Fruit fly (Drosophila melanogaster) whole organism, pupa: ENCODE data around the gene mthl6.
A peak's percentile ranks its signal among the peaks of the same experiment; 100 is the strongest.

Experiments used
- CG10348 ChIP-seq: fragments of 200-800 bp; sonication (Bioruptor generic); IDR thresholded peaks from 2 replicates; pipeline ENCODE4 v1.3.6; 2022; ENCODE audit warnings: missing biosample characterization, missing genetic modification characterization
- CG12605 ChIP-seq: fragments of 200-800 bp; sonication (Bioruptor generic); IDR thresholded peaks from 2 replicates; pipeline ENCODE4 v1.3.6; 2022; ENCODE audit warnings: missing biosample characterization, missing genetic modification characterization
- CG13204 ChIP-seq: fragments of 200-800 bp; sonication (Bioruptor generic); optimal IDR thresholded peaks from 2 replicates; lab custom pipeline; 2018; ENCODE audit warnings: missing biosample characterization, mild to moderate bottlenecking, missing genetic modification characterization, moderate library complexity
- CG14655 ChIP-seq: fragments of 200-800 bp; sonication (Bioruptor generic); optimal IDR thresholded peaks from 3 replicates; lab custom pipeline; 2017; ENCODE audit warnings: mild to moderate bottlenecking, missing biosample characterization, missing genetic modification reagents, missing genetic modification characterization
- CG15710 ChIP-seq: fragments of 200-800 bp; sonication (Bioruptor generic); optimal IDR thresholded peaks from 2 replicates; lab custom pipeline; 2018; ENCODE audit warnings: missing biosample characterization, mild to moderate bottlenecking, missing genetic modification characterization, moderate library complexity
- CG17806 ChIP-seq: fragments of 200-800 bp; sonication (Bioruptor generic); optimal IDR thresholded peaks from 2 replicates; lab custom pipeline; 2018; ENCODE audit warnings: missing biosample characterization, mild to moderate bottlenecking, missing genetic modification characterization, moderate library complexity
- CG32121 ChIP-seq: fragments of 200-800 bp; sonication (Bioruptor generic); IDR thresholded peaks from 2 replicates; pipeline ENCODE4 v1.3.6; 2022; ENCODE audit warnings: missing biosample characterization, missing genetic modification characterization
- CG34367 ChIP-seq: fragments of 200-800 bp; sonication (Bioruptor generic); optimal IDR thresholded peaks from 2 replicates; lab custom pipeline; 2018; ENCODE audit warnings: missing biosample characterization, mild to moderate bottlenecking, missing genetic modification characterization
- CG4496 ChIP-seq: fragments of 200-800 bp; sonication (Bioruptor generic); IDR thresholded peaks from 3 replicates; pipeline ENCODE4 v1.3.6; 2022; ENCODE audit warnings: missing biosample characterization, missing genetic modification characterization
- CG8159 ChIP-seq: fragments of 200-800 bp; sonication (Bioruptor generic); optimal IDR thresholded peaks from 3 replicates; lab custom pipeline; 2018; ENCODE audit warnings: missing biosample characterization, mild to moderate bottlenecking, missing genetic modification characterization, moderate library complexity
- CG8301 ChIP-seq: fragments of 200-800 bp; sonication (Bioruptor generic); optimal IDR thresholded peaks from 2 replicates; lab custom pipeline; 2018; ENCODE audit warnings: missing biosample characterization, mild to moderate bottlenecking, missing genetic modification characterization
- CG9948 ChIP-seq: fragments of 200-800 bp; sonication (Bioruptor generic); optimal IDR thresholded peaks from 2 replicates; lab custom pipeline; 2018; ENCODE audit warnings: missing biosample characterization, mild to moderate bottlenecking, missing genetic modification characterization, moderate library complexity
- D1 ChIP-seq: fragments of 200-800 bp; sonication (Bioruptor generic); optimal IDR thresholded peaks from 2 replicates; lab custom pipeline; 2018; ENCODE audit warnings: missing biosample characterization, mild to moderate bottlenecking, missing genetic modification characterization, moderate library complexity
- EcR ChIP-seq: fragments of 200-800 bp; sonication (Bioruptor generic); optimal IDR thresholded peaks from 3 replicates; lab custom pipeline; 2019; ENCODE audit warnings: missing biosample characterization, missing genetic modification characterization, mild to moderate bottlenecking, moderate library complexity, missing genetic modification reagents
- Ets98B ChIP-seq: fragments of 200-800 bp; sonication (Bioruptor generic); IDR thresholded peaks from 2 replicates; pipeline ENCODE4 v1.3.6; 2022; ENCODE audit warnings: missing biosample characterization, missing genetic modification characterization
- Pif1A ChIP-seq: fragments of 200-800 bp; sonication (Bioruptor generic); optimal IDR thresholded peaks from 3 replicates; lab custom pipeline; 2016; ENCODE audit warnings: missing biosample characterization, missing genetic modification characterization
- Pif1B ChIP-seq: fragments of 200-800 bp; sonication (Bioruptor generic); optimal IDR thresholded peaks from 3 replicates; lab custom pipeline; 2016; ENCODE audit warnings: missing biosample characterization, missing genetic modification characterization
- Snoo ChIP-seq: fragments of 200-800 bp; sonication (Bioruptor generic); optimal IDR thresholded peaks from 3 replicates; lab custom pipeline; 2017; ENCODE audit warnings: missing biosample characterization, mild to moderate bottlenecking, missing genetic modification characterization, inconsistent platforms
- fd96Ca ChIP-seq: fragments of 200-800 bp; sonication (Bioruptor generic); IDR thresholded peaks from 3 replicates; pipeline ENCODE4 v1.3.6; 2022; ENCODE audit warnings: missing biosample characterization, missing genetic modification characterization
- gl ChIP-seq: fragments of 200-800 bp; sonication (Bioruptor generic); optimal IDR thresholded peaks from 2 replicates; lab custom pipeline; 2018; ENCODE audit warnings: missing biosample characterization, mild to moderate bottlenecking, missing genetic modification characterization
- rn ChIP-seq: fragments of 200-800 bp; sonication (Bioruptor generic); IDR thresholded peaks from 2 replicates; pipeline ENCODE4 v1.3.6; 2022; ENCODE audit warnings: missing biosample characterization, missing genetic modification characterization

Gene mthl6

dm6 chr3L:7520619-7521018 is 34.9 kb downstream of the mthl6 start:
- TF ChIP-seq CG32121 (GFP tag; lab: Robert Waterston, UW) = no peak
- TF ChIP-seq fd96Ca (GFP tag; lab: Robert Waterston, UW) = no peak
- peak; percentile 13 for TF ChIP-seq EcR (GFP tag; lab: Kevin White, UChicago)
- no peak for TF ChIP-seq D1 (tag; lab: Kevin White, UChicago)
- no peak for TF ChIP-seq CG15710 (tag; lab: Kevin White, UChicago)

dm6 chr3L:7521847-7522246 is 36.1 kb downstream of the mthl6 start:
- no peak for TF ChIP-seq CG10348
- peak; percentile 1 for TF ChIP-seq CG8301 (tag; lab: Kevin White, UChicago)
- no peak for TF ChIP-seq Pif1B (GFP tag; lab: Kevin White, UChicago)
- peak; percentile 14 for TF ChIP-seq CG17806

- TF ChIP-seq CG15710 (tag; lab: Kevin White, UChicago) (no peak), Pif1A (no peak), fd96Ca (GFP tag; lab: Robert Waterston, UW) (no peak), CG9948 (no peak), CG12605 (GFP tag; lab: Robert Waterston, UW) (no peak), CG4496 (no peak), D1 (tag; lab: Kevin White, UChicago) (no peak), Snoo (tag; lab: Kevin White, UChicago) (no peak), CG17806 (no peak), CG14655 (GFP tag; lab: Kevin White, UChicago) (no peak), CG34367 (tag; lab: Kevin White, UChicago) (no peak), EcR (GFP tag; lab: Kevin White, UChicago) (no peak), CG8301 (tag; lab: Kevin White, UChicago) (no peak), Pif1B (GFP tag; lab: Kevin White, UChicago) (no peak)
These were observed 42.1 kb downstream of the mthl6 start for dm6 chr3L:7527661-7528379.

- TF ChIP-seq CG10348 (no peak), CG4496 (peak; percentile 6; the same call in 1 of the 3 replicates), CG8159 (peak; percentile 3), CG14655 (GFP tag; lab: Kevin White, UChicago) (no peak), CG32121 (GFP tag; lab: Robert Waterston, UW) (no peak), CG15710 (tag; lab: Kevin White, UChicago) (peak; percentile 3), CG34367 (tag; lab: Kevin White, UChicago) (no peak), CG12605 (GFP tag; lab: Robert Waterston, UW) (no peak), fd96Ca (GFP tag; lab: Robert Waterston, UW) (0 out of 3 replicates have a peak, but pooled peaks have one; percentile 7), Ets98B (no peak), Pif1A (peak; percentile 20), CG9948 (no peak), CG8301 (tag; lab: Kevin White, UChicago) (no peak), gl (tag; lab: Kevin White, UChicago) (no peak), Pif1B (GFP tag; lab: Kevin White, UChicago) (peak; percentile 20), rn (GFP tag; lab: Robert Waterston, UW) (no peak), D1 (tag; lab: Kevin White, UChicago) (no peak), Snoo (tag; lab: Kevin White, UChicago) (no peak), CG13204 (GFP tag; lab: Kevin White, UChicago) (no peak)
These were observed 42.8 kb downstream of the mthl6 start, which contains the start of gene lqf for dm6 chr3L:7528380-7529080. TSS of gene lqf (plus strand) at chr3L:7528780.

- TF ChIP-seq EcR (GFP tag; lab: Kevin White, UChicago) (peak; percentile 17), CG4496 (peak; percentile 42; the same call in 2 of the 3 replicates), CG17806 (peak; percentile 13), fd96Ca (GFP tag; lab: Robert Waterston, UW) (peak; percentile 56; the same call in 2 of the 3 replicates), Snoo (tag; lab: Kevin White, UChicago) (peak; percentile 17), Pif1B (GFP tag; lab: Kevin White, UChicago) (no peak), CG15710 (tag; lab: Kevin White, UChicago) (peak; percentile 4), rn (GFP tag; lab: Robert Waterston, UW) (no peak), Ets98B (peak; percentile 20; the same call in 1 of the 2 replicates), CG32121 (GFP tag; lab: Robert Waterston, UW) (0 out of 2 replicates have a peak, but pooled peaks have one; percentile 35), Pif1A (peak; percentile 2), CG8159 (no peak)
These were observed 43.6 kb downstream of the mthl6 start for dm6 chr3L:7529081-7530021.
